Fruit fly (Drosophila melanogaster) whole organism, embryonic: ENCODE measurements around the gene CG3655.

Source experiments
- BEAF-32 ChIP-seq: fragments of 200-800 bp; sonication (Bioruptor generic); optimal IDR thresholded peaks from 3 replicates; lab custom pipeline; 2017; ENCODE audit warnings: missing biosample characterization, missing genetic modification characterization, mild to moderate bottlenecking, moderate library complexity, missing genetic modification reagents
- CG1024 ChIP-seq: fragments of 200-800 bp; sonication (Bioruptor generic); IDR thresholded peaks from 2 replicates; pipeline ENCODE4 v1.3.6; 2022; ENCODE audit warnings: missing biosample characterization, missing genetic modification characterization
- CG11504 ChIP-seq: fragments of 200-800 bp; sonication (Bioruptor generic); optimal IDR thresholded peaks from 3 replicates; lab custom pipeline; 2019; ENCODE audit warnings: missing biosample characterization, mild to moderate bottlenecking, missing genetic modification characterization, moderate library complexity
- CG11723 ChIP-seq: fragments of 200-800 bp; sonication (Bioruptor generic); optimal IDR thresholded peaks from 2 replicates; lab custom pipeline; 2017; ENCODE audit warnings: missing biosample characterization, mild to moderate bottlenecking, missing genetic modification characterization
- CG13123 ChIP-seq: fragments of 200-800 bp; sonication (Bioruptor generic); optimal IDR thresholded peaks from 2 replicates; lab custom pipeline; 2016; ENCODE audit warnings: missing biosample characterization, missing genetic modification characterization
- CG13287 ChIP-seq: fragments of 200-800 bp; sonication (Bioruptor generic); IDR thresholded peaks from 2 replicates; pipeline ENCODE4 v1.3.6; 2022; ENCODE audit warnings: missing biosample characterization, missing genetic modification characterization; ENCODE audit not compliant: partially characterized antibody
- CG14014 ChIP-seq: fragments of 200-800 bp; sonication (Bioruptor generic); IDR thresholded peaks from 2 replicates; pipeline ENCODE4 v1.3.6; 2022; ENCODE audit warnings: missing biosample characterization, missing genetic modification characterization
- CG14710 ChIP-seq: fragments of 200-800 bp; sonication (Bioruptor generic); optimal IDR thresholded peaks from 3 replicates; lab custom pipeline; 2019; ENCODE audit warnings: missing biosample characterization, mild to moderate bottlenecking, missing genetic modification characterization, moderate library complexity
- CG1529 ChIP-seq: fragments of 200-800 bp; sonication (Bioruptor generic); optimal IDR thresholded peaks from 3 replicates; lab custom pipeline; 2018; ENCODE audit warnings: missing biosample characterization, missing genetic modification characterization
- CG15514 ChIP-seq: fragments of 200-800 bp; sonication (Bioruptor generic); optimal IDR thresholded peaks from 3 replicates; lab custom pipeline; 2017; ENCODE audit warnings: missing biosample characterization, missing genetic modification characterization, mild to moderate bottlenecking, moderate library complexity, missing genetic modification reagents
- CG16779 ChIP-seq: fragments of 200-800 bp; sonication (Bioruptor generic); IDR thresholded peaks from 2 replicates; pipeline ENCODE4 v1.3.6; 2022; ENCODE audit warnings: missing biosample characterization, missing genetic modification characterization
- CG17328 ChIP-seq: fragments of 200-800 bp; sonication (Bioruptor generic); IDR thresholded peaks from 2 replicates; pipeline ENCODE4 v1.3.6; 2022; ENCODE audit warnings: missing biosample characterization, missing genetic modification characterization
- CG1792 ChIP-seq: fragments of 200-800 bp; sonication (Bioruptor generic); optimal IDR thresholded peaks from 2 replicates; lab custom pipeline; 2016; ENCODE audit warnings: missing biosample characterization, missing genetic modification characterization
- CG18764 ChIP-seq: fragments of 200-800 bp; sonication (Bioruptor generic); optimal IDR thresholded peaks from 3 replicates; lab custom pipeline; 2016; ENCODE audit warnings: missing biosample characterization, missing genetic modification characterization
- CG3163 ChIP-seq: fragments of 200-800 bp; sonication (Bioruptor generic); optimal IDR thresholded peaks from 3 replicates; lab custom pipeline; 2016; ENCODE audit warnings: missing biosample characterization, missing genetic modification characterization
- CG4282 ChIP-seq: fragments of 200-800 bp; sonication (Bioruptor generic); optimal IDR thresholded peaks from 2 replicates; lab custom pipeline; 2016; ENCODE audit warnings: missing biosample characterization, missing genetic modification characterization
- CG4424 ChIP-seq: fragments of 200-800 bp; sonication (Bioruptor generic); optimal IDR thresholded peaks from 3 replicates; lab custom pipeline; 2016; ENCODE audit warnings: missing biosample characterization, missing genetic modification characterization
- CG5245 ChIP-seq: fragments of 200-800 bp; sonication (Bioruptor generic); optimal IDR thresholded peaks from 3 replicates; lab custom pipeline; 2016; ENCODE audit warnings: missing biosample characterization, missing genetic modification characterization
- CG5953 ChIP-seq: fragments of 200-800 bp; sonication (Bioruptor generic); IDR thresholded peaks from 2 replicates; pipeline ENCODE4 v1.3.6; 2022; ENCODE audit warnings: missing biosample characterization, missing genetic modification characterization
- CG6272 ChIP-seq: fragments of 200-800 bp; sonication (Bioruptor generic); IDR thresholded peaks from 2 replicates; pipeline ENCODE4 v1.3.6; 2022; ENCODE audit warnings: missing biosample characterization, missing genetic modification characterization
- CG8089 ChIP-seq: fragments of 200-800 bp; sonication (Bioruptor generic); optimal IDR thresholded peaks from 3 replicates; lab custom pipeline; 2016; ENCODE audit warnings: missing biosample characterization, missing genetic modification characterization
- CG8388 ChIP-seq: fragments of 200-800 bp; sonication (Bioruptor generic); optimal IDR thresholded peaks from 2 replicates; lab custom pipeline; 2019; ENCODE audit warnings: missing biosample characterization, mild to moderate bottlenecking, missing genetic modification characterization, moderate library complexity
- CG9437 ChIP-seq: fragments of 200-800 bp; sonication (Bioruptor generic); optimal IDR thresholded peaks from 2 replicates; lab custom pipeline; 2018; ENCODE audit warnings: missing biosample characterization, mild to moderate bottlenecking, missing genetic modification characterization
- CHES-1-like ChIP-seq: fragments of 200-800 bp; sonication (Bioruptor generic); optimal IDR thresholded peaks from 2 replicates; lab custom pipeline; 2016; ENCODE audit warnings: missing biosample characterization, missing genetic modification characterization
- CrebB ChIP-seq: fragments of 200-800 bp; sonication (Bioruptor generic); optimal IDR thresholded peaks from 3 replicates; lab custom pipeline; 2018; ENCODE audit warnings: missing biosample characterization, mild to moderate bottlenecking, missing genetic modification characterization
- Deaf1 ChIP-seq: fragments of 200-800 bp; optimal IDR thresholded peaks from 3 replicates; lab custom pipeline; 2019; ENCODE audit warnings: missing biosample characterization, mild to moderate bottlenecking, missing genetic modification characterization, moderate library complexity
- HLHmδ ChIP-seq: fragments of 200-800 bp; sonication (Bioruptor generic); optimal IDR thresholded peaks from 2 replicates; lab custom pipeline; 2018; ENCODE audit warnings: missing biosample characterization, mild to moderate bottlenecking, missing genetic modification characterization, moderate library complexity
- Hr51 ChIP-seq, 2 experiments: fragments of 200-800 bp; sonication (Bioruptor generic); optimal IDR thresholded peaks; 2 replicates in 1 of 2; 3 replicates in 1 of 2; lab custom pipeline; 2016 to 2018; ENCODE audit warnings: missing biosample characterization in 2 of 2, missing genetic modification characterization in 2 of 2, mild to moderate bottlenecking in 1 of 2, moderate library complexity in 1 of 2
- Hr78 ChIP-seq, 2 experiments: fragments of 200-800 bp in 1 of 2; fragments of >200 bp in 1 of 2; sonication (Bioruptor generic) in 1 of 2; optimal IDR thresholded peaks; 2 replicates each; lab custom pipeline; 2017 to 2019; ENCODE audit warnings: missing biosample characterization in 2 of 2, missing genetic modification characterization in 2 of 2, mild to moderate bottlenecking in 1 of 2, moderate library complexity in 1 of 2
- Six4 ChIP-seq: fragments of 200-800 bp; sonication (Bioruptor generic); optimal IDR thresholded peaks from 2 replicates; lab custom pipeline; 2016; ENCODE audit warnings: missing biosample characterization, missing genetic modification characterization
- Stat92E ChIP-seq, 3 experiments: fragments of >200 bp in 2 of 3; fragments of 200-800 bp in 1 of 3; sonication (Bioruptor generic) in 1 of 3; optimal IDR thresholded peaks; 2 replicates each; lab custom pipeline; 2017 to 2019; ENCODE audit warnings: missing biosample characterization in 3 of 3, missing genetic modification characterization in 3 of 3, mild to moderate bottlenecking in 1 of 3, moderate library complexity in 1 of 3
- Tbp ChIP-seq: fragments of >200 bp; optimal IDR thresholded peaks from 2 replicates; lab custom pipeline; 2018; ENCODE audit warnings: missing biosample characterization, missing genetic modification characterization
- bab2 ChIP-seq: fragments of 200-800 bp; sonication (Bioruptor generic); optimal IDR thresholded peaks from 2 replicates; lab custom pipeline; 2016; ENCODE audit warnings: missing biosample characterization, missing genetic modification characterization
- bcd ChIP-seq: fragments of 200-800 bp; sonication (Bioruptor generic); optimal IDR thresholded peaks from 2 replicates; lab custom pipeline; 2017; ENCODE audit warnings: missing biosample characterization, mild to moderate bottlenecking, missing genetic modification characterization
- exex ChIP-seq: fragments of 200-800 bp; sonication (Bioruptor generic); optimal IDR thresholded peaks from 4 replicates; lab custom pipeline; 2018; ENCODE audit warnings: missing biosample characterization, mild to moderate bottlenecking, missing genetic modification characterization, moderate library complexity
- fd3F ChIP-seq: fragments of 200-800 bp; sonication (Bioruptor generic); optimal IDR thresholded peaks from 2 replicates; lab custom pipeline; 2018; ENCODE audit warnings: missing biosample characterization, mild to moderate bottlenecking, missing genetic modification characterization, moderate library complexity
- gsb ChIP-seq: fragments of 200-800 bp; sonication (Bioruptor generic); IDR thresholded peaks from 2 replicates; pipeline ENCODE4 v1.3.6; 2022; ENCODE audit warnings: missing biosample characterization, missing genetic modification characterization
- ham ChIP-seq: fragments of 200-800 bp; sonication (Bioruptor generic); IDR thresholded peaks from 2 replicates; pipeline ENCODE4 v1.3.6; 2022; ENCODE audit warnings: missing biosample characterization, missing genetic modification characterization
- inv ChIP-seq: fragments of 200-800 bp; sonication (Bioruptor generic); IDR thresholded peaks from 2 replicates; pipeline ENCODE4 v1.3.6; 2022; ENCODE audit warnings: missing biosample characterization, missing genetic modification characterization; ENCODE audit not compliant: partially characterized antibody
- nau ChIP-seq: fragments of 200-800 bp; sonication (Bioruptor generic); optimal IDR thresholded peaks from 3 replicates; lab custom pipeline; 2017; ENCODE audit warnings: missing biosample characterization, mild to moderate bottlenecking, missing genetic modification characterization, missing genetic modification reagents
- peb ChIP-seq: fragments of 200-800 bp; sonication (Bioruptor generic); IDR thresholded peaks from 2 replicates; pipeline ENCODE4 v1.3.6; 2022; ENCODE audit warnings: missing biosample characterization, missing genetic modification characterization
- pho ChIP-seq: fragments of 200-800 bp; sonication (Bioruptor generic); optimal IDR thresholded peaks from 2 replicates; lab custom pipeline; 2016; ENCODE audit warnings: missing biosample characterization, missing genetic modification characterization
- pzg ChIP-seq: fragments of 200-800 bp; sonication (Bioruptor generic); optimal IDR thresholded peaks from 3 replicates; lab custom pipeline; 2018; ENCODE audit warnings: missing biosample characterization, mild to moderate bottlenecking, missing genetic modification characterization, moderate library complexity
- stwl ChIP-seq: fragments of 200-800 bp; sonication (Bioruptor generic); optimal IDR thresholded peaks from 3 replicates; lab custom pipeline; 2018; ENCODE audit warnings: missing biosample characterization, mild to moderate bottlenecking, missing genetic modification characterization, moderate library complexity
- tll ChIP-seq, 2 experiments: fragments of 200-800 bp in 1 of 2; fragments of >200 bp in 1 of 2; sonication (Bioruptor generic) in 1 of 2; optimal IDR thresholded peaks; 2 replicates each; lab custom pipeline; 2017 to 2019; ENCODE audit warnings: missing biosample characterization in 2 of 2, missing genetic modification characterization in 2 of 2, mild to moderate bottlenecking in 1 of 2, moderate library complexity in 1 of 2
- trh ChIP-seq: fragments of 200-800 bp; sonication (Bioruptor generic); optimal IDR thresholded peaks from 2 replicates; lab custom pipeline; 2016; ENCODE audit warnings: missing biosample characterization, missing genetic modification characterization
- usp ChIP-seq: fragments of >200 bp; optimal IDR thresholded peaks from 2 replicates; lab custom pipeline; 2017; ENCODE audit warnings: missing biosample characterization, missing genetic modification characterization
- wdn ChIP-seq: fragments of 200-800 bp; sonication (Bioruptor generic); IDR thresholded peaks from 2 replicates; pipeline ENCODE4 v1.3.6; 2022; ENCODE audit warnings: missing biosample characterization, missing genetic modification characterization
- wek ChIP-seq: fragments of 200-800 bp; sonication (Bioruptor generic); optimal IDR thresholded peaks from 3 replicates; lab custom pipeline; 2018; ENCODE audit warnings: missing biosample characterization, mild to moderate bottlenecking, missing genetic modification characterization, moderate library complexity

The CG3655 gene

dm6 chrX:1129575-1130281 is 5.0 kb downstream of the CG3655 start (continued):
- TF ChIP-seq CG13287 = no peak
- TF ChIP-seq CG5953 (GFP tag; lab: Robert Waterston, UW) = peak; percentile 45; the same call in 1 of the 2 replicates
- TF ChIP-seq Deaf1 (tag; lab: Kevin White, UChicago) = peak; percentile 25
- TF ChIP-seq gsb (GFP tag; lab: Robert Waterston, UW) = no peak
- no peak for TF ChIP-seq exex (tag; lab: Kevin White, UChicago)
- TF ChIP-seq CG17328 (GFP tag; lab: Robert Waterston, UW) = peak; percentile 81
- no peak for TF ChIP-seq wdn (GFP tag; lab: Robert Waterston, UW)
- TF ChIP-seq CG14014 (GFP tag; lab: Robert Waterston, UW) = no peak
- no peak for TF ChIP-seq CG4282 (GFP tag; lab: Kevin White, UChicago)
- peak; percentile 23 for TF ChIP-seq fd3F (GFP tag; lab: Kevin White, UChicago)
- TF ChIP-seq CG1792 (GFP tag; lab: Kevin White, UChicago) = no peak
- TF ChIP-seq CrebB = no peak
- peak; percentile 61 for TF ChIP-seq CG1529
- TF ChIP-seq trh (GFP tag; lab: Kevin White, UChicago) = no peak
- no peak for TF ChIP-seq pzg (GFP tag; lab: Kevin White, UChicago)
- no peak for TF ChIP-seq usp
- peak; percentile 13 for TF ChIP-seq CG15514 (GFP tag; lab: Kevin White, UChicago)
- peak; percentile 51 for TF ChIP-seq CG8089 (GFP tag; lab: Kevin White, UChicago)
- no peak for TF ChIP-seq wek (GFP tag; lab: Kevin White, UChicago)
- peak; percentile 41 for TF ChIP-seq bcd (GFP tag; lab: Kevin White, UChicago)
- peak; percentile 37 for TF ChIP-seq nau (GFP tag; lab: Kevin White, UChicago)
- TF ChIP-seq Hr78 (GFP tag; optimal IDR thresholded peaks at IDR 0.05; lab: Kevin White, UChicago) = no peak
- TF ChIP-seq CG13123 (GFP tag; lab: Kevin White, UChicago) = no peak
- no peak for TF ChIP-seq tll (GFP tag; optimal IDR thresholded peaks at IDR 0.05; lab: Kevin White, UChicago)
- TF ChIP-seq stwl = no peak
- TF ChIP-seq Tbp (GFP tag; lab: Kevin White, UChicago) = no peak
- peak; percentile 48 for TF ChIP-seq CG14710 (tag; lab: Kevin White, UChicago)
- peak; percentile 44 for TF ChIP-seq CG11723
- TF ChIP-seq CG9437 (GFP tag; lab: Kevin White, UChicago) = peak; percentile 35
- TF ChIP-seq CG8388 (GFP tag; lab: Kevin White, UChicago) = peak; percentile 74
- peak; percentile 52 for TF ChIP-seq bab2 (GFP tag; lab: Kevin White, UChicago)
- no peak for TF ChIP-seq BEAF-32 (GFP tag; lab: Kevin White, UChicago)
- peak; percentile 46 for TF ChIP-seq Six4 (GFP tag; lab: Kevin White, UChicago)
- peak in 1 of 2 experiments; percentile 73 for TF ChIP-seq Hr51 (GFP tag; optimal IDR thresholded peaks at IDR 0.05; lab: Kevin White, UChicago)
- TF ChIP-seq CG16779 (GFP tag; lab: Robert Waterston, UW) = no peak
- peak; percentile 80 for TF ChIP-seq CG11504
- TF ChIP-seq CHES-1-like (GFP tag; lab: Kevin White, UChicago) = peak; percentile 19
- TF ChIP-seq CG1024 (GFP tag; lab: Robert Waterston, UW) = peak; percentile 43
- TF ChIP-seq pho (GFP tag; lab: Kevin White, UChicago) = peak; percentile 16
- 0 out of 2 replicates have a peak, but pooled peaks have one; percentile 27 for TF ChIP-seq CG6272 (GFP tag; lab: Robert Waterston, UW)
- TF ChIP-seq CG5245 (GFP tag; lab: Kevin White, UChicago) = peak; percentile 49
- peak; percentile 4 for TF ChIP-seq CG18764
- no peak for TF ChIP-seq HLHmδ (GFP tag; lab: Kevin White, UChicago)
- no peak for TF ChIP-seq ham (GFP tag; lab: Robert Waterston, UW)
- TF ChIP-seq CG4424 (GFP tag; lab: Kevin White, UChicago) = peak; percentile 60
- no peak for TF ChIP-seq CG3163 (GFP tag; lab: Kevin White, UChicago)
- TF ChIP-seq Stat92E (GFP tag; optimal IDR thresholded peaks at IDR 0.05; lab: Kevin White, UChicago) = no peak
- no peak for TF ChIP-seq inv
- 0 out of 2 replicates have a peak, but pooled peaks have one; percentile 46 for TF ChIP-seq peb
